Fruit fly (Drosophila melanogaster) whole organism, embryonic: ENCODE measurements around the gene Sec15.

Source experiments
- CG10462 ChIP-seq: fragments of 200-800 bp; sonication (Bioruptor generic); optimal IDR thresholded peaks from 2 replicates; lab custom pipeline; 2016; ENCODE audit warnings: missing biosample characterization, missing genetic modification characterization
- CG12155 ChIP-seq: fragments of 200-800 bp; sonication (Bioruptor generic); optimal IDR thresholded peaks from 3 replicates; lab custom pipeline; 2016; ENCODE audit warnings: missing biosample characterization, missing genetic modification characterization
- CG12391 ChIP-seq: fragments of 200-800 bp; sonication (Bioruptor generic); optimal IDR thresholded peaks from 3 replicates; lab custom pipeline; 2018; ENCODE audit warnings: missing biosample characterization, mild to moderate bottlenecking, missing genetic modification characterization, moderate library complexity
- CG12744 ChIP-seq: fragments of 200-800 bp; sonication (Bioruptor generic); optimal IDR thresholded peaks from 2 replicates; lab custom pipeline; 2016; ENCODE audit warnings: missing biosample characterization, missing genetic modification characterization
- CG12942 ChIP-seq: fragments of 200-800 bp; sonication (Bioruptor generic); optimal IDR thresholded peaks from 3 replicates; lab custom pipeline; 2016; ENCODE audit warnings: missing biosample characterization, missing genetic modification characterization
- CG13287 ChIP-seq: fragments of 200-800 bp; sonication (Bioruptor generic); IDR thresholded peaks from 2 replicates; pipeline ENCODE4 v1.3.6; 2022; ENCODE audit warnings: missing biosample characterization, missing genetic modification characterization; ENCODE audit not compliant: partially characterized antibody
- CG14050 ChIP-seq: fragments of 200-800 bp; sonication (Bioruptor generic); IDR thresholded peaks from 3 replicates; pipeline ENCODE4 v1.3.6; 2022; ENCODE audit warnings: missing biosample characterization, missing genetic modification characterization
- CG15601 ChIP-seq: fragments of 200-800 bp; sonication (Bioruptor generic); optimal IDR thresholded peaks from 3 replicates; lab custom pipeline; 2019; ENCODE audit warnings: missing biosample characterization, mild to moderate bottlenecking, missing genetic modification characterization, moderate library complexity
- CG2120 ChIP-seq: fragments of 200-800 bp; sonication (Bioruptor generic); optimal IDR thresholded peaks from 3 replicates; lab custom pipeline; 2016; ENCODE audit warnings: missing biosample characterization, missing genetic modification characterization
- CG31224 ChIP-seq: fragments of 200-800 bp; sonication (Bioruptor generic); IDR thresholded peaks from 2 replicates; pipeline ENCODE4 v1.3.6; 2022; ENCODE audit warnings: missing biosample characterization, missing genetic modification characterization
- CG33213 ChIP-seq: fragments of 200-800 bp; sonication (Bioruptor generic); optimal IDR thresholded peaks from 3 replicates; lab custom pipeline; 2016; ENCODE audit warnings: missing biosample characterization, missing genetic modification characterization
- CG3407 ChIP-seq: fragments of 200-800 bp; sonication (Bioruptor generic); optimal IDR thresholded peaks from 2 replicates; lab custom pipeline; 2018; ENCODE audit warnings: missing biosample characterization, mild to moderate bottlenecking, missing genetic modification characterization
- CG34376 ChIP-seq: fragments of 200-800 bp; sonication (Bioruptor generic); optimal IDR thresholded peaks from 2 replicates; lab custom pipeline; 2018; ENCODE audit warnings: missing biosample characterization, mild to moderate bottlenecking, missing genetic modification characterization
- CG42726 ChIP-seq: fragments of 200-800 bp; sonication (Bioruptor generic); IDR thresholded peaks from 2 replicates; pipeline ENCODE4 v1.3.6; 2022; ENCODE audit warnings: missing biosample characterization, missing genetic modification characterization; ENCODE audit not compliant: partially characterized antibody
- CG5180 ChIP-seq: fragments of 200-800 bp; sonication (Bioruptor generic); optimal IDR thresholded peaks from 3 replicates; lab custom pipeline; 2017; ENCODE audit warnings: missing biosample characterization, missing genetic modification characterization, mild to moderate bottlenecking, moderate library complexity, missing genetic modification reagents
- CG6175 ChIP-seq: fragments of 200-800 bp; sonication (Bioruptor generic); IDR thresholded peaks from 3 replicates; pipeline ENCODE4 v1.3.6; 2022; ENCODE audit warnings: missing biosample characterization, missing genetic modification characterization
- CG6791 ChIP-seq: fragments of 200-800 bp; sonication (Bioruptor generic); IDR thresholded peaks from 3 replicates; pipeline ENCODE4 v1.3.6; 2022; ENCODE audit warnings: missing biosample characterization, missing genetic modification characterization; ENCODE audit not compliant: partially characterized antibody
- CG7987 ChIP-seq: fragments of 200-800 bp; sonication (Bioruptor generic); optimal IDR thresholded peaks from 2 replicates; lab custom pipeline; 2018; ENCODE audit warnings: missing biosample characterization, mild to moderate bottlenecking, missing genetic modification characterization, moderate library complexity
- CG8944 ChIP-seq: fragments of 200-800 bp; sonication (Bioruptor generic); optimal IDR thresholded peaks from 3 replicates; lab custom pipeline; 2016; ENCODE audit warnings: missing biosample characterization, missing genetic modification characterization
- CTCF ChIP-seq: fragments of 200-800 bp; sonication (Bioruptor generic); optimal IDR thresholded peaks from 2 replicates; lab custom pipeline; 2017; ENCODE audit warnings: missing biosample characterization, mild to moderate bottlenecking, missing genetic modification characterization, moderate library complexity
- CoRest ChIP-seq: fragments of 200-800 bp; sonication (Bioruptor generic); optimal IDR thresholded peaks from 3 replicates; lab custom pipeline; 2018; ENCODE audit warnings: missing biosample characterization, mild to moderate bottlenecking, missing genetic modification characterization, moderate library complexity
- D19A ChIP-seq: fragments of 200-800 bp; optimal IDR thresholded peaks from 3 replicates; lab custom pipeline; 2019; ENCODE audit warnings: missing biosample characterization, mild to moderate bottlenecking, missing genetic modification characterization, moderate library complexity
- Dll ChIP-seq: fragments of 200-800 bp; sonication (Bioruptor generic); IDR thresholded peaks from 4 replicates; pipeline ENCODE4 v1.3.6; 2022; ENCODE audit warnings: missing biosample characterization, missing genetic modification characterization; ENCODE audit not compliant: partially characterized antibody
- Fer1 ChIP-seq: fragments of 200-800 bp; sonication (Bioruptor generic); optimal IDR thresholded peaks from 2 replicates; lab custom pipeline; 2017; ENCODE audit warnings: missing biosample characterization, mild to moderate bottlenecking, missing genetic modification characterization
- HLH3B ChIP-seq: fragments of 200-800 bp; sonication (Bioruptor generic); IDR thresholded peaks from 2 replicates; pipeline ENCODE4 v1.3.6; 2022; ENCODE audit warnings: missing biosample characterization, missing genetic modification characterization
- Hr51 ChIP-seq, 2 experiments: fragments of 200-800 bp; sonication (Bioruptor generic); optimal IDR thresholded peaks; 2 replicates in 1 of 2; 3 replicates in 1 of 2; lab custom pipeline; 2016 to 2018; ENCODE audit warnings: missing biosample characterization in 2 of 2, missing genetic modification characterization in 2 of 2, mild to moderate bottlenecking in 1 of 2, moderate library complexity in 1 of 2
- Med ChIP-seq: fragments of 200-800 bp; sonication (Bioruptor generic); peaks from one replicate; lab custom pipeline; 2016; ENCODE audit warnings: missing biosample characterization, missing genetic modification characterization, mild to moderate bottlenecking, inconsistent platforms, moderate library complexity
- Opbp ChIP-seq: fragments of 200-800 bp; sonication (Bioruptor generic); IDR thresholded peaks from 3 replicates; pipeline ENCODE4 v1.3.6; 2022; ENCODE audit warnings: missing biosample characterization, missing genetic modification characterization; ENCODE audit not compliant: partially characterized antibody
- Pdp1 ChIP-seq, 2 experiments: fragments of 200-800 bp; sonication (Bioruptor generic); optimal IDR thresholded peaks; 3 replicates each; lab custom pipeline; 2016; ENCODE audit warnings: missing biosample characterization in 2 of 2, missing genetic modification characterization in 2 of 2, mild to moderate bottlenecking in 1 of 2, moderate library complexity in 1 of 2
- Rfx ChIP-seq: fragments of 200-800 bp; sonication (Bioruptor generic); IDR thresholded peaks from 2 replicates; pipeline ENCODE4 v1.3.6; 2022; ENCODE audit warnings: missing biosample characterization, missing genetic modification characterization
- Sry-δ ChIP-seq: fragments of 200-800 bp; sonication (Bioruptor generic); optimal IDR thresholded peaks from 2 replicates; lab custom pipeline; 2016; ENCODE audit warnings: missing biosample characterization, missing genetic modification characterization
- Ssrp ChIP-seq: fragments of 200-800 bp; sonication (Bioruptor generic); optimal IDR thresholded peaks from 2 replicates; lab custom pipeline; 2018; ENCODE audit warnings: missing biosample characterization, mild to moderate bottlenecking, missing genetic modification characterization, moderate library complexity
- Vsx1 ChIP-seq: fragments of 200-800 bp; sonication (Bioruptor generic); optimal IDR thresholded peaks from 2 replicates; lab custom pipeline; 2017; ENCODE audit warnings: missing biosample characterization, mild to moderate bottlenecking, missing genetic modification characterization, missing genetic modification reagents
- ara ChIP-seq: fragments of 200-800 bp; sonication (Bioruptor generic); IDR thresholded peaks from 2 replicates; pipeline ENCODE4 v1.3.6; 2022; ENCODE audit warnings: missing biosample characterization, missing genetic modification characterization
- dm ChIP-seq: fragments of 200-800 bp; sonication (Bioruptor generic); optimal IDR thresholded peaks from 3 replicates; lab custom pipeline; 2016; ENCODE audit warnings: missing biosample characterization, missing genetic modification characterization
- dysf ChIP-seq: fragments of 200-800 bp; sonication (Bioruptor generic); IDR thresholded peaks from 3 replicates; pipeline ENCODE4 v1.3.6; 2022; ENCODE audit warnings: missing biosample characterization, missing genetic modification characterization
- emc ChIP-seq: fragments of 200-800 bp; sonication (Bioruptor generic); optimal IDR thresholded peaks from 2 replicates; lab custom pipeline; 2016; ENCODE audit warnings: missing biosample characterization, missing genetic modification characterization
- ewg ChIP-seq: fragments of 200-800 bp; sonication (Bioruptor generic); optimal IDR thresholded peaks from 3 replicates; lab custom pipeline; 2017; ENCODE audit warnings: mild to moderate bottlenecking, missing biosample characterization, missing genetic modification reagents, missing genetic modification characterization
- fd3F ChIP-seq: fragments of 200-800 bp; sonication (Bioruptor generic); optimal IDR thresholded peaks from 2 replicates; lab custom pipeline; 2018; ENCODE audit warnings: missing biosample characterization, mild to moderate bottlenecking, missing genetic modification characterization, moderate library complexity
- ftz-f1 ChIP-seq: fragments of 200-800 bp; sonication (Bioruptor generic); optimal IDR thresholded peaks from 2 replicates; lab custom pipeline; 2016; ENCODE audit warnings: missing biosample characterization, missing genetic modification characterization
- gcm ChIP-seq: fragments of 200-800 bp; sonication (Bioruptor generic); optimal IDR thresholded peaks from 2 replicates; lab custom pipeline; 2019; ENCODE audit warnings: missing biosample characterization, mild to moderate bottlenecking, missing genetic modification characterization, moderate library complexity
- gsb-n ChIP-seq: fragments of 200-800 bp; sonication (Bioruptor generic); optimal IDR thresholded peaks from 3 replicates; lab custom pipeline; 2018; ENCODE audit warnings: missing biosample characterization, mild to moderate bottlenecking, missing genetic modification characterization
- her ChIP-seq: fragments of 200-800 bp; sonication (Bioruptor generic); optimal IDR thresholded peaks from 2 replicates; lab custom pipeline; 2016; ENCODE audit warnings: missing biosample characterization, missing genetic modification characterization
- insv ChIP-seq, 2 experiments: fragments of 200-800 bp; sonication (Bioruptor generic); optimal IDR thresholded peaks; 3 replicates each; lab custom pipeline; 2016 to 2018; ENCODE audit warnings: missing biosample characterization in 2 of 2, missing genetic modification characterization in 2 of 2
- knrl ChIP-seq: fragments of 200-800 bp; sonication (Bioruptor generic); IDR thresholded peaks from 3 replicates; pipeline ENCODE4 v1.3.6; 2022; ENCODE audit warnings: missing biosample characterization, missing genetic modification characterization; ENCODE audit not compliant: partially characterized antibody
- pb ChIP-seq: fragments of 200-800 bp; sonication (Bioruptor generic); optimal IDR thresholded peaks from 3 replicates; lab custom pipeline; 2016; ENCODE audit warnings: missing biosample characterization, missing genetic modification characterization
- sens ChIP-seq: fragments of 200-800 bp; sonication (Bioruptor generic); peaks from one replicate; lab custom pipeline; 2016; ENCODE audit warnings: missing biosample characterization, missing genetic modification characterization
- seq ChIP-seq: fragments of 200-800 bp; sonication (Bioruptor generic); IDR thresholded peaks from 2 replicates; pipeline ENCODE4 v1.3.6; 2022; ENCODE audit warnings: missing biosample characterization, missing genetic modification characterization
- toy ChIP-seq: fragments of 200-800 bp; sonication (Bioruptor generic); IDR thresholded peaks from 2 replicates; pipeline ENCODE4 v1.3.6; 2022; ENCODE audit warnings: missing biosample characterization, missing genetic modification characterization
- trem ChIP-seq: fragments of 200-800 bp; optimal IDR thresholded peaks from 3 replicates; lab custom pipeline; 2019; ENCODE audit warnings: missing biosample characterization, mild to moderate bottlenecking, missing genetic modification characterization, moderate library complexity
- zf30C ChIP-seq: fragments of 200-800 bp; sonication (Bioruptor generic); optimal IDR thresholded peaks from 3 replicates; lab custom pipeline; 2018; ENCODE audit warnings: missing biosample characterization, mild to moderate bottlenecking, missing genetic modification characterization

The Sec15 gene

dm6 chr3R:21073141-21073540 is 34.6 kb downstream of the Sec15 start, which contains the start of gene r-l (continued):
- TF ChIP-seq CG7987 (GFP tag; lab: Kevin White, UChicago) (no peak), Opbp (GFP tag; lab: Robert Waterston, UW) (0 out of 3 replicates have a peak, but pooled peaks have one; percentile 12), CG42726 (GFP tag; lab: Robert Waterston, UW) (peak; percentile 61), dysf (GFP tag; lab: Robert Waterston, UW) (no peak), CG33213 (GFP tag; lab: Kevin White, UChicago) (peak; percentile 59), ara (GFP tag; lab: Robert Waterston, UW) (no peak), CoRest (tag; lab: Kevin White, UChicago) (peak; percentile 45), CG15601 (tag; lab: Kevin White, UChicago) (peak; percentile 27), CG12155 (GFP tag; lab: Kevin White, UChicago) (no peak), trem (tag; lab: Kevin White, UChicago) (peak; percentile 48), D19A (tag; lab: Kevin White, UChicago) (no peak), CG5180 (GFP tag; lab: Kevin White, UChicago) (no peak), CG6791 (GFP tag; lab: Robert Waterston, UW) (peak; percentile 43; the same call in 2 of the 3 replicates), HLH3B (GFP tag; lab: Robert Waterston, UW) (no peak), CG6175 (GFP tag; lab: Robert Waterston, UW) (no peak), CG14050 (GFP tag; lab: Robert Waterston, UW) (no peak), CG2120 (GFP tag; lab: Kevin White, UChicago) (peak; percentile 25), Dll (GFP tag; lab: Robert Waterston, UW) (0 out of 4 replicates have a peak, but pooled peaks have one; percentile 12), Hr51 (GFP tag; optimal IDR thresholded peaks at IDR 0.05; lab: Kevin White, UChicago) (no peak), fd3F (GFP tag; lab: Kevin White, UChicago) (no peak), CG31224 (GFP tag; lab: Robert Waterston, UW) (no peak), CG3407 (GFP tag; lab: Kevin White, UChicago) (no peak), knrl (peak; percentile 45; the same call in 1 of the 3 replicates), seq (GFP tag; lab: Robert Waterston, UW) (no peak), ewg (peak; percentile 6), CG10462 (GFP tag; lab: Kevin White, UChicago) (no peak), Vsx1 (GFP tag; lab: Kevin White, UChicago) (peak; percentile 44), CG12942 (GFP tag; lab: Kevin White, UChicago) (no peak), gsb-n (tag; lab: Kevin White, UChicago) (no peak), CG12391 (tag; lab: Kevin White, UChicago) (peak; percentile 18), gcm (GFP tag; lab: Kevin White, UChicago) (peak; percentile 2), ftz-f1 (GFP tag; lab: Kevin White, UChicago) (peak; percentile 80), Pdp1 (GFP tag; optimal IDR thresholded peaks at IDR 0.05; lab: Kevin White, UChicago) (peak in 1 of 2 experiments; percentile 51), pb (no peak), Rfx (GFP tag; lab: Robert Waterston, UW) (0 out of 2 replicates have a peak, but pooled peaks have one; percentile 15), Sry-δ (GFP tag; lab: Kevin White, UChicago) (peak; percentile 67), CG13287 (GFP tag; lab: Robert Waterston, UW) (peak; percentile 64; the same call in 1 of the 2 replicates), CG12744 (no peak), emc (no peak), CG34376 (GFP tag; lab: Kevin White, UChicago) (peak; percentile 0), her (no peak), CTCF (GFP tag; lab: Kevin White, UChicago) (peak; percentile 58), toy (GFP tag; lab: Robert Waterston, UW) (no peak), insv (GFP tag; optimal IDR thresholded peaks at IDR 0.05; lab: Kevin White, UChicago) (peak; percentile 96 to 99), zf30C (GFP tag; lab: Kevin White, UChicago) (no peak), Med (peak; percentile 88), Ssrp (tag; lab: Kevin White, UChicago) (no peak), CG8944 (peak; percentile 8), dm (GFP tag; lab: Kevin White, UChicago) (peak; percentile 92), sens (peak; percentile 65), Fer1 (GFP tag; lab: Kevin White, UChicago) (peak; percentile 27)
